Worm (Caenorhabditis elegans) whole organism, early embryonic: ENCODE measurements around the gene M02F4.1.

Source experiments
- B0310.2 ChIP-seq: sonication (generic microtip); optimal IDR thresholded peaks from 2 replicates; lab custom pipeline; 2016; ENCODE audit warnings: mild to moderate bottlenecking, missing genetic modification characterization, missing compliant biosample characterization
- F13C5.2 ChIP-seq: sonication (generic microtip); optimal IDR thresholded peaks from 2 replicates; lab custom pipeline; 2017; ENCODE audit warnings: mild to moderate bottlenecking, missing genetic modification characterization, inconsistent platforms, missing compliant biosample characterization
- aly-1 ChIP-seq: sonication (generic microtip); optimal IDR thresholded peaks from 2 replicates; lab custom pipeline; 2016; ENCODE audit warnings: missing genetic modification characterization, missing compliant biosample characterization
- ama-1 ChIP-seq: fragments of 150-350 bp; optimal IDR thresholded peaks from 2 replicates; lab custom pipeline; 2014
- ceh-13 ChIP-seq: fragments of 200-800 bp; sonication (Bioruptor generic); optimal IDR thresholded peaks from 2 replicates; lab custom pipeline; 2018; ENCODE audit warnings: mild to moderate bottlenecking, missing genetic modification characterization, missing compliant biosample characterization
- ceh-36 ChIP-seq: sonication (generic microtip); optimal IDR thresholded peaks from 2 replicates; lab custom pipeline; 2016; ENCODE audit warnings: missing genetic modification characterization, inconsistent platforms, missing compliant biosample characterization
- ets-7 ChIP-seq: sonication (generic microtip); optimal IDR thresholded peaks from 2 replicates; lab custom pipeline; 2016; ENCODE audit warnings: missing genotype, missing genetic modification characterization, missing compliant biosample characterization
- flt-1 ChIP-seq: fragments of 200-800 bp; sonication (Bioruptor generic); IDR thresholded peaks from 2 replicates; pipeline ENCODE4 v1.3.6; 2022; ENCODE audit warnings: missing genetic modification characterization, missing compliant biosample characterization
- hmbx-1 ChIP-seq: sonication (generic microtip); optimal IDR thresholded peaks from 2 replicates; lab custom pipeline; 2016; ENCODE audit warnings: mild to moderate bottlenecking, missing genetic modification characterization, missing compliant biosample characterization
- hmg-4 ChIP-seq: fragments of 200-800 bp; sonication (Bioruptor generic); optimal IDR thresholded peaks from 2 replicates; lab custom pipeline; 2018; ENCODE audit warnings: mild to moderate bottlenecking, missing genetic modification characterization, missing compliant biosample characterization
- hnd-1 ChIP-seq: sonication (generic microtip); optimal IDR thresholded peaks from 2 replicates; lab custom pipeline; 2016; ENCODE audit warnings: missing genetic modification characterization, missing compliant biosample characterization
- pes-1 ChIP-seq: fragments of 200-800 bp; sonication (Bioruptor generic); IDR thresholded peaks from 2 replicates; pipeline ENCODE4 v1.3.6; 2022; ENCODE audit warnings: missing genetic modification reagents, missing genetic modification characterization, missing compliant biosample characterization
- scrt-1 ChIP-seq: fragments of 200-800 bp; sonication (Bioruptor generic); IDR thresholded peaks from 2 replicates; pipeline ENCODE4 v1.3.6; 2022; ENCODE audit warnings: missing genetic modification characterization, missing compliant biosample characterization
- sea-1 ChIP-seq: fragments of 200-800 bp; sonication (Bioruptor generic); conservative IDR thresholded peaks from 2 replicates; pipeline ENCODE4 v1.3.6; 2022; ENCODE audit warnings: missing genetic modification characterization, missing compliant biosample characterization
- tbx-11 ChIP-seq: fragments of 200-800 bp; sonication (Bioruptor generic); IDR thresholded peaks from 2 replicates; pipeline ENCODE4 v1.3.6; 2022; ENCODE audit warnings: missing genetic modification characterization, missing compliant biosample characterization
- tbx-37 ChIP-seq: fragments of 200-800 bp; sonication (Bioruptor generic); conservative IDR thresholded peaks from 2 replicates; pipeline ENCODE4 v1.3.6; 2022; ENCODE audit warnings: missing genetic modification reagents, missing genetic modification characterization, missing compliant biosample characterization
- tra-4 ChIP-seq: sonication (generic microtip); optimal IDR thresholded peaks from 2 replicates; lab custom pipeline; 2017; ENCODE audit warnings: missing genetic modification characterization, missing compliant biosample characterization

Gene M02F4.1

DNA sequence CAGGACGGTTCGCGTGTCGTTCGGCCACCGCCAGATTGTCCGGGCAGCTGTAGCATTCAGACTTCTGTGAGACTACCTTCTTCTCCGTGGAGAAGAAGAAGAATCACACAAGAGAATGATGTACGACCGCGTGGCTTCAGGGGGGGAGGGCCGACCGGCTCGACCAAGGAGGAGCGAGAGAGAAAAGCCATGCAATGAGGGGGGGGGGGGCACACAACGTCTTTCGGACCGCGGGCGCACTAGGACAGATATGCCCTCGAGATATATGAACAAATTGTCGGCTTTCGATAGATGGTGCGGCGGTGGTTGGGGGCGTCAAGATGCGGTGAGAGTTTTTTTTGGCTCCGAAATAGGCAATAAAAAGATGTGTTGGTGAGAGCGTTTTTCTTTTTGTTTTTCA is 11.7 kb upstream of the M02F4.1 start:
- peak; percentile 50 for TF ChIP-seq hmg-4 (GFP tag; lab: Kevin White, UChicago)
- TF ChIP-seq hmbx-1 (tag; lab: Kevin White, UChicago): no peak
- TF ChIP-seq tbx-11 (GFP tag; lab: Robert Waterston, UW): no peak
- TF ChIP-seq ama-1 (lab: Kevin White, UChicago): no peak

DNA sequence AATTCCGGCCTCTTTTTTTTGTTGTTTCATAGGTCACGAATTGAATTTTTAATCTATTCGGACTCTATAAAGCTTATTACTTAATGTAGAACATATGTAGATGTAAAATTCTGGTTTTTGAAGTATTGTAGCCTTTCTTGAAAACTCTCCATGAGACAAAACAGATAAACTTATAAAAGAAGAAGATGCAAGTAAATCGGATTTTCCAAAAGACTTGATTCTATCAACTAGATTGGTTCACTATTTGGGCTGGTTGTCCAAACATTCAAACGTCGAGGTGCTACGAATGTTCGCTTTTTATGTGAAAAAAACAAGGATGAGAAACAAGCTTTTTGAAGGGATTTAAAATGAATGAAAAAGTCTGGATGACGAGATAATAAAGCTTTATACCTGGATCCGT is 11.1 kb upstream of the M02F4.1 start:
- TF ChIP-seq ama-1 (lab: Kevin White, UChicago) (no peak), hmbx-1 (tag; lab: Kevin White, UChicago) (no peak), ceh-13 (GFP tag; lab: Kevin White, UChicago) (no peak), ceh-36 (tag; lab: Kevin White, UChicago) (no peak), tra-4 (tag; lab: Kevin White, UChicago) (no peak), pes-1 (GFP tag; lab: Robert Waterston, UW) (no peak), flt-1 (GFP tag; lab: Robert Waterston, UW) (no peak), B0310.2 (tag; lab: Kevin White, UChicago) (no peak), ets-7 (tag; lab: Kevin White, UChicago) (no peak)

DNA sequence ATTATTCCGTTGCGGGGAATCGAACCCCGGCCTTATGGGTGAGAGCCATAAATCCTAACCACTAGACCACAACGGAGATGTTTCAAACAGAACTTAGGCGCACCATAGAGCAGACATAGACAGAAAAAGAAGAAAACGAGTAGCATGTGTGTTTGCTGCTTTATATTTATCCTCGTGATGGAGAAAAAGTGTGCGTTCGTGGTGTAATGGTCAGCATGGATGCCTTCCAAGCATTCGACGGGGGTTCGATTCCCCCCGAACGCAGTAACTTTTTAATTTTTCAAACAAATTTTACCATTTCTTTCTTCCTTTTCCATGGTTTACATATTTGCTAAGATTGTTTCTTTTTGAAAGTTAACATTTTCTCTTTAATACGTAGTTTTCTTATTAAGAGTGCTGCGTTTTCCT is 7.0 kb upstream of the M02F4.1 start:
- TF ChIP-seq F13C5.2 (tag; lab: Kevin White, UChicago) (peak; percentile 98), tbx-37 (GFP tag; lab: Robert Waterston, UW) (peak; percentile 91), hnd-1 (tag; lab: Kevin White, UChicago) (peak; percentile 92), ets-7 (tag; lab: Kevin White, UChicago) (peak; percentile 91), flt-1 (GFP tag; lab: Robert Waterston, UW) (peak; percentile 94), tbx-11 (GFP tag; lab: Robert Waterston, UW) (peak; percentile 96), hmbx-1 (tag; lab: Kevin White, UChicago) (peak; percentile 86), pes-1 (GFP tag; lab: Robert Waterston, UW) (peak; percentile 94), scrt-1 (GFP tag; lab: Robert Waterston, UW) (peak; percentile 95), ceh-36 (tag; lab: Kevin White, UChicago) (peak; percentile 88), aly-1 (tag; lab: Kevin White, UChicago) (peak; percentile 89), hmg-4 (GFP tag; lab: Kevin White, UChicago) (peak; percentile 90), sea-1 (GFP tag; lab: Robert Waterston, UW) (peak; percentile 98), ama-1 (lab: Kevin White, UChicago) (no peak), tra-4 (tag; lab: Kevin White, UChicago) (peak; percentile 77), B0310.2 (tag; lab: Kevin White, UChicago) (peak; percentile 84), ceh-13 (GFP tag; lab: Kevin White, UChicago) (peak; percentile 85)

DNA sequence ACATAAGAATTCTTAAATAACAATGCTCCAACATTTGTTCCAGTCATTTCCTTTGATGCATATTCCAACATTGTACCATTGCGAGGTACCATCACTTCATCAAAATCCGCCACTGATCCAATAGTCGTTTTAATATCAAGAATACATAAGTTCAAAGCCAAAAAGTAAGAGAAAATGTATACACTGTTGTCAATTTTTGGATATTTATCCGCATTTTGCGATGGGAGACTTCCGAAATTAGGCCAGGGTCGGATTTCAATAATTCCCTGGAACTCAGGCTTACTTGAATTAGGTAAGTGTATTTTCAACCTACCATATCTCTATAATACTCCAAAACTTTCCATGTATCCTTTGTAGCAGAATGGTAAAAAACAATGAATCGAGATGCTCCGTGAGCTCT is 5.3 kb upstream of the M02F4.1 start, which contains the start of gene M02F4.2:
Gene M02F4.2 (minus strand): TSS at position 101 of the 400 bp plus-strand sequence.
- TF ChIP-seq hnd-1 (tag; lab: Kevin White, UChicago) (no peak), sea-1 (GFP tag; lab: Robert Waterston, UW) (no peak), aly-1 (tag; lab: Kevin White, UChicago) (no peak), tbx-11 (GFP tag; lab: Robert Waterston, UW) (no peak), hmg-4 (GFP tag; lab: Kevin White, UChicago) (no peak), scrt-1 (GFP tag; lab: Robert Waterston, UW) (no peak), hmbx-1 (tag; lab: Kevin White, UChicago) (no peak), ama-1 (lab: Kevin White, UChicago) (no peak), ets-7 (tag; lab: Kevin White, UChicago) (no peak)

DNA sequence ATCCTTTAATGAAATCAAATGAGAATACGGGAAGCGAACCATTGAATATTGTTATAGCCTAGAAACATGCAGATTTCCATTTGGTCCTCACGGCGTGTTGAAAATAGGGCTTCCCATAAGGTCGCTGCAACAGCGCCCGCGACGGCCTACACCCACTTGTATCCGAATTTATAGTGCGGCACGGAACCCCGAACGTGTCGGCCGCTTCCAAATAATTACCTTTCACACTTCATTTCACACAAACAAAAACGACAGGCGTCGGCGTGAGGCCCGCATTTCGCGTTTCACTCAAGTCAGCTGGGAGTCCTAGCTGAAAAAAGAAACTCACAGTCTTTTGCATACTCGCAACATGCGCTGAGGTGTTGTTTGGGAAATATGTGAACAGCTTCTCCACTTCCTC is 4.6 kb upstream of the M02F4.1 start:
- TF ChIP-seq ceh-13 (GFP tag; lab: Kevin White, UChicago) (no peak), tbx-37 (GFP tag; lab: Robert Waterston, UW) (no peak), flt-1 (GFP tag; lab: Robert Waterston, UW) (no peak), pes-1 (GFP tag; lab: Robert Waterston, UW) (no peak), tbx-11 (GFP tag; lab: Robert Waterston, UW) (no peak)

DNA sequence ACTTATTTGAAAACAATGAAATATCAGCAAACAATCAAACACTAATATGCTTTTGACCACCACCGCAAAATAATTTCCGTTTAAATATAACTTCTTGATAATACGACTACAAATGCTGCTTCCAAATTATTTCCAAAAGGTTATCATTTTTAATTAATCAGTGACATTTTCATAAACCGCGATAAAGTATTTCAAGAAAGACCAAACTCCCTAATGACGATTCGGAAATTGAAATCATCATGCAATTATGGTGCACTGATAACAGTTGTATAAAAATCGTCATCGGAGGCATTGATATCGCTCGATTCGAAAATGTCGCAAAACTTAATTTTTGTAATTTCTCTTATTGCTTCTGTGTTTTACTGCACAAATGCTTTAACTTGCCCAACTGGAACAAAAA is 2.6 kb upstream of the M02F4.1 start, which contains the start of gene clec-265:
Gene clec-265 (plus strand): TSS at position 300 of the 400 bp plus-strand sequence.
- TF ChIP-seq pes-1 (GFP tag; lab: Robert Waterston, UW) (no peak), hmbx-1 (tag; lab: Kevin White, UChicago) (no peak), hnd-1 (tag; lab: Kevin White, UChicago) (no peak), tbx-37 (GFP tag; lab: Robert Waterston, UW) (no peak), scrt-1 (GFP tag; lab: Robert Waterston, UW) (no peak), B0310.2 (tag; lab: Kevin White, UChicago) (no peak), ceh-36 (tag; lab: Kevin White, UChicago) (no peak), F13C5.2 (tag; lab: Kevin White, UChicago) (no peak), ama-1 (lab: Kevin White, UChicago) (no peak), sea-1 (GFP tag; lab: Robert Waterston, UW) (no peak), ceh-13 (GFP tag; lab: Kevin White, UChicago) (no peak), tra-4 (tag; lab: Kevin White, UChicago) (no peak), ets-7 (tag; lab: Kevin White, UChicago) (no peak), tbx-11 (GFP tag; lab: Robert Waterston, UW) (no peak), aly-1 (tag; lab: Kevin White, UChicago) (no peak)

DNA sequence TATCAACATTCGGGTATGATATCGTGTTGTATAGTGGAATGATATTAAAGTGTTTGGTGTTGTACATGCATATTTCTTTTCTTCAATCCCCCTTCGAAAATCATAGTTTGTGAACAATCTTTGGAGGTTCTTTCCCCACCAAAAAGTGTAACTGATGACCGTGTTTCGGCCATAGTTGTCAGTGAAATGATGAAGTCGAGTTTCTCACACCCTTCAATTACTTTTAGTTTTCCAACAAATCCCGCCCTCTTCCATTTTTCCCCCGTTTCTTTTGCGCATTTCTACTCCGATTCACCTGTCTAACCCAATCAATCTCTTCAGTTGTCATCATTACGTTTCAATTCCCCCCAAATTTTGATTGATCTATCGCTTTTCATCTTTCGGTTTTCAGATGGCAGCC is 3.8 kb downstream of the M02F4.1 start:
- TF ChIP-seq scrt-1 (GFP tag; lab: Robert Waterston, UW): no peak
- TF ChIP-seq ceh-36 (tag; lab: Kevin White, UChicago): no peak
- TF ChIP-seq tbx-11 (GFP tag; lab: Robert Waterston, UW): no peak
- TF ChIP-seq tbx-37 (GFP tag; lab: Robert Waterston, UW): no peak
- no peak for TF ChIP-seq hnd-1 (tag; lab: Kevin White, UChicago)
- no peak for TF ChIP-seq sea-1 (GFP tag; lab: Robert Waterston, UW)
- TF ChIP-seq F13C5.2 (tag; lab: Kevin White, UChicago): no peak
- no peak for TF ChIP-seq ama-1 (lab: Kevin White, UChicago)
- no peak for TF ChIP-seq flt-1 (GFP tag; lab: Robert Waterston, UW)
- no peak for TF ChIP-seq aly-1 (tag; lab: Kevin White, UChicago)
- TF ChIP-seq tra-4 (tag; lab: Kevin White, UChicago): no peak
- TF ChIP-seq pes-1 (GFP tag; lab: Robert Waterston, UW): no peak
